Worm (Caenorhabditis elegans): ENCODE data around the gene clp-4.

Gene clp-4

ce11 chrIII:1859532-1859931, 41.4 kb upstream of the clp-4 start, which contains the start of gene ddp-1 (continued):
- TF ChIP-seq lin-39 (tag; optimal IDR thresholded peaks at IDR 0.05) = peak; percentile 59
- peak; percentile 96 for TF ChIP-seq crh-2 (tag; optimal IDR thresholded peaks at IDR 0.05)
- peak; percentile 77 for TF ChIP-seq ZK546.5 (tag; optimal IDR thresholded peaks at IDR 0.05)
- peak; percentile 93 for TF ChIP-seq F13H6.1 (tag; optimal IDR thresholded peaks at IDR 0.05)

- TF ChIP-seq lin-11 (tag; optimal IDR thresholded peaks at IDR 0.05) (no peak), Y55F3AM.14 (GFP tag; optimal IDR thresholded peaks at IDR 0.05) (no peak), R02D3.7 (tag; optimal IDR thresholded peaks at IDR 0.05) (no peak), skn-1 (tag; optimal IDR thresholded peaks at IDR 0.05) (no peak), nhr-25 (tag; optimal IDR thresholded peaks at IDR 0.05) (peak; percentile 8), ztf-4 (tag; optimal IDR thresholded peaks at IDR 0.05) (no peak), nhr-10 (tag; optimal IDR thresholded peaks at IDR 0.05) (no peak)
Observed at ce11 chrIII:1856679-1857078, 38.6 kb upstream of the clp-4 start.

ce11 chrIII:1856175-1856574, 38.1 kb upstream of the clp-4 start:
- no peak for TF ChIP-seq elt-1 (tag; optimal IDR thresholded peaks at IDR 0.05)
- no peak for TF ChIP-seq nhr-12 (tag; optimal IDR thresholded peaks at IDR 0.05)
- no peak for TF ChIP-seq peb-1 (tag; optimal IDR thresholded peaks at IDR 0.05)
- no peak for TF ChIP-seq gmeb-1 (tag; optimal IDR thresholded peaks at IDR 0.05)
- no peak for TF ChIP-seq dmd-4 (tag; optimal IDR thresholded peaks at IDR 0.05)
- TF ChIP-seq nhr-21 (tag; optimal IDR thresholded peaks at IDR 0.05) = no peak
- no peak for TF ChIP-seq unc-62 (GFP tag; optimal IDR thresholded peaks at IDR 0.05)
- no peak for TF ChIP-seq ama-1 (optimal IDR thresholded peaks at IDR 0.05)
- no peak for TF ChIP-seq nhr-237 (tag; optimal IDR thresholded peaks at IDR 0.05)
- no peak for TF ChIP-seq sem-4 (tag; optimal IDR thresholded peaks at IDR 0.05)
- no peak for TF ChIP-seq ztf-4 (tag; optimal IDR thresholded peaks at IDR 0.05)
- no peak for TF ChIP-seq C34F6.9 (tag; optimal IDR thresholded peaks at IDR 0.05)
- no peak for TF ChIP-seq R02D3.7 (tag; optimal IDR thresholded peaks at IDR 0.05)

- no peak for TF ChIP-seq crh-2 (tag; optimal IDR thresholded peaks at IDR 0.05)
- no peak for TF ChIP-seq unc-39 (tag; optimal IDR thresholded peaks at IDR 0.05)
- no peak for TF ChIP-seq unc-62 (GFP tag; optimal IDR thresholded peaks at IDR 0.05)
- no peak for TF ChIP-seq alr-1 (tag; optimal IDR thresholded peaks at IDR 0.05)
- TF ChIP-seq nhr-21 (tag; optimal IDR thresholded peaks at IDR 0.05) = no peak
- TF ChIP-seq elt-1 (tag; optimal IDR thresholded peaks at IDR 0.05) = no peak
- no peak for TF ChIP-seq snpc-4 (tag; optimal IDR thresholded peaks at IDR 0.05)
- no peak for TF ChIP-seq nhr-6 (tag; optimal IDR thresholded peaks at IDR 0.05)
Observed at ce11 chrIII:1855092-1855491, 37.0 kb upstream of the clp-4 start, which contains the start of gene hlh-33. hlh-33 (plus strand) TSS chrIII:1855392.

- TF ChIP-seq sma-3 (GFP tag; optimal IDR thresholded peaks at IDR 0.05) = no peak
- TF ChIP-seq aly-2 (tag; optimal IDR thresholded peaks at IDR 0.05) = no peak
- TF ChIP-seq nhr-6 (tag; optimal IDR thresholded peaks at IDR 0.05) = no peak
- TF ChIP-seq blmp-1 (tag; optimal IDR thresholded peaks at IDR 0.05; ENCODE audit: insufficient read depth) = peak; percentile 64
- TF ChIP-seq nhr-10 (tag; optimal IDR thresholded peaks at IDR 0.05) = no peak
- TF ChIP-seq ama-1 (optimal IDR thresholded peaks at IDR 0.05) = no peak
- no peak for TF ChIP-seq nhr-77 (tag; optimal IDR thresholded peaks at IDR 0.05)
- TF ChIP-seq gmeb-1 (tag; optimal IDR thresholded peaks at IDR 0.05) = peak; percentile 1
- TF ChIP-seq ztf-1 (GFP tag; conservative IDR thresholded peaks at IDR 0.05) = no peak
- no peak for TF ChIP-seq unc-62 (GFP tag; optimal IDR thresholded peaks at IDR 0.05)
- no peak for TF ChIP-seq fos-1 (tag; optimal IDR thresholded peaks at IDR 0.05)
- TF ChIP-seq mab-5 (tag; optimal IDR thresholded peaks at IDR 0.05) = no peak
- no peak for TF ChIP-seq ztf-11 (tag; optimal IDR thresholded peaks at IDR 0.05)
- no peak for TF ChIP-seq nhr-23 (tag; optimal IDR thresholded peaks at IDR 0.05)
- TF ChIP-seq mdl-1 (tag; optimal IDR thresholded peaks at IDR 0.05) = no peak
- no peak for TF ChIP-seq nhr-237 (tag; optimal IDR thresholded peaks at IDR 0.05)
- TF ChIP-seq unc-55 (GFP tag; optimal IDR thresholded peaks at IDR 0.05) = no peak
- no peak for TF ChIP-seq lin-11 (tag; optimal IDR thresholded peaks at IDR 0.05)
- no peak for TF ChIP-seq R02D3.7 (tag; optimal IDR thresholded peaks at IDR 0.05)
- TF ChIP-seq lsy-2 (tag; optimal IDR thresholded peaks at IDR 0.05) = peak in 1 of 2 experiments; percentile 7
- TF ChIP-seq lin-39 (tag; optimal IDR thresholded peaks at IDR 0.05) = no peak
- TF ChIP-seq C34F6.9 (tag; optimal IDR thresholded peaks at IDR 0.05) = no peak
- TF ChIP-seq ceh-82 (tag; optimal IDR thresholded peaks at IDR 0.05) = no peak
- TF ChIP-seq nhr-12 (tag; optimal IDR thresholded peaks at IDR 0.05) = no peak
- TF ChIP-seq crh-2 (tag; optimal IDR thresholded peaks at IDR 0.05) = no peak
- no peak for TF ChIP-seq F13H6.1 (tag; optimal IDR thresholded peaks at IDR 0.05)
- no peak for TF ChIP-seq skn-1 (tag; optimal IDR thresholded peaks at IDR 0.05)
- TF ChIP-seq sma-9 (GFP tag; optimal IDR thresholded peaks at IDR 0.05) = no peak
- TF ChIP-seq sma-9 (tag; optimal IDR thresholded peaks at IDR 0.05) = no peak
- no peak for TF ChIP-seq zag-1 (tag; optimal IDR thresholded peaks at IDR 0.05)
- TF ChIP-seq sem-4 (tag; optimal IDR thresholded peaks at IDR 0.05) = no peak
- peak; percentile 11 for TF ChIP-seq nhr-25 (tag; optimal IDR thresholded peaks at IDR 0.05)
- TF ChIP-seq unc-39 (tag; optimal IDR thresholded peaks at IDR 0.05) = no peak
- no peak for TF ChIP-seq elt-1 (tag; optimal IDR thresholded peaks at IDR 0.05)
- no peak for TF ChIP-seq egl-27 (tag; optimal IDR thresholded peaks at IDR 0.05)
Observed at ce11 chrIII:1853944-1854343, 35.8 kb upstream of the clp-4 start.

Measured in whole organism, L2 larva.